ENCODE assay signal across 3 worm cellular contexts in genomic region chrIII:665173-665757, ce11.
TF ChIP-seq lines count a peak whose summit lies in the region.

Gene C09F5.3, minus strand, starts transcription at chrIII:665266.

TF ChIP-seq in whole organism, L4 larva, 104 proteins besides CTCF, POLR2A, EP300 and RAD21:
- TF ChIP-seq daf-12 (tag; optimal IDR thresholded peaks at IDR 0.05; lab: Kevin White, UChicago) (no peak), set-16 (GFP tag; IDR thresholded peaks at IDR 0.05; lab: Robert Waterston, UW) (0 out of 2 replicates have a peak, but pooled peaks have one; percentile 21), aha-1 (tag; lab: Kevin White, UChicago) (peak; percentile 66), vab-7 (GFP tag; IDR thresholded peaks at IDR 0.05; lab: Robert Waterston, UW) (0 out of 2 replicates have a peak, but pooled peaks have one; percentile 20)

TF ChIP-seq in whole organism, late embryonic, 69 proteins besides CTCF, POLR2A, EP300 and RAD21:
- TF ChIP-seq ceh-18 (tag; optimal IDR thresholded peaks at IDR 0.05; lab: Kevin White, UChicago) (no peak), ceh-48 (tag; optimal IDR thresholded peaks at IDR 0.05; lab: Kevin White, UChicago) (no peak), rnt-1 (tag; optimal IDR thresholded peaks at IDR 0.05; lab: Kevin White, UChicago) (no peak), ceh-45 (GFP tag; IDR thresholded peaks at IDR 0.05; lab: Robert Waterston, UW) (no peak), ceh-34 (tag; optimal IDR thresholded peaks at IDR 0.05; lab: Kevin White, UChicago) (no peak), unc-42 (tag; optimal IDR thresholded peaks at IDR 0.05; lab: Kevin White, UChicago) (peak; percentile 8), sdc-2 (tag; optimal IDR thresholded peaks at IDR 0.05; lab: Kevin White, UChicago) (no peak), nhr-232 (tag; optimal IDR thresholded peaks at IDR 0.05; lab: Kevin White, UChicago) (no peak), zip-5 (tag; optimal IDR thresholded peaks at IDR 0.05; lab: Kevin White, UChicago) (no peak), eyg-1 (tag; optimal IDR thresholded peaks at IDR 0.05; lab: Kevin White, UChicago) (no peak), ceh-14 (tag; optimal IDR thresholded peaks at IDR 0.05; lab: Kevin White, UChicago) (peak; percentile 9), pha-4 (tag; optimal IDR thresholded peaks at IDR 0.05; lab: Kevin White, UChicago) (no peak), unc-3 (GFP tag; conservative IDR thresholded peaks at IDR 0.05; lab: Robert Waterston, UW) (peak; percentile 92), unc-3 (tag; optimal IDR thresholded peaks at IDR 0.05; lab: Kevin White, UChicago) (peak; percentile 98), tbx-2 (tag; optimal IDR thresholded peaks at IDR 0.05; lab: Kevin White, UChicago) (no peak)

TF ChIP-seq in whole organism, young adult, 124 proteins besides CTCF, POLR2A, EP300 and RAD21:
- TF ChIP-seq Y95B8A.8 (GFP tag; IDR thresholded peaks at IDR 0.05; lab: Robert Waterston, UW) (no peak), nhr-80 (tag; optimal IDR thresholded peaks at IDR 0.05; lab: Kevin White, UChicago) (no peak), zfh-2 (GFP tag; conservative IDR thresholded peaks at IDR 0.05; lab: Robert Waterston, UW) (peak; percentile 42; the same call in 1 of the 2 replicates)
